Worm (Caenorhabditis elegans): Measurements from ENCODE around the gene abhd-3.1.

The abhd-3.1 gene

DNA sequence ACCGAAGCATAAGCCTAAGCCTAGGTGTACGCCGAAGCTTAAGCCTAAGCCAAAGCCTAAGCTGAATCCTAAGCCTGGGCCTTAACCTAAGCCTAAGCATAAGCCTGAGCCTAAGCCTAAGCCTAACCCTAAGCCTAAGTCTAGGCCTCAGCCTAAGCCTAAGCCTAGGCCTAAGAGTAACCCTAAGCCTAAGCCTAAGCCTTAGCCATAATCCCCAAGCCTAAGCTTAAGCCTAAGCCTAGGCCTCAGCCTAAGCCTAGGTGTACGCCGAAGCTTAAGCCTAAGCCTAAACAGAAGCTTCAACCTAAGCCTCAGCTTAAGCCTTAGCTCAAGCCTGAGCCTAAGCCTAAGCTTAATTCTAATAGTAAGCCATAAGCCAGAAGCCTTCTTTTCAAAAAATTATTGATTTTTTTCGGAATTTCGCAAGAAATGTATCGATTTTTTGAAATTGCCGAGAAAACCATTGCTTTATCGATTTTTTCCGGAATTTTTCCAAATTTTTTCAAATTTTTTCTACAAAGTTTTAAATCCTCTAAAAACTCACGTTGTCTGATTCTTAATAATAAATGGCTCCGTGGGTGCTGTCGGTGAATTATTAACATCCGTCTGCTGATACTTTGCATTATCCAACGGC, 43.0 kb downstream of the abhd-3.1 start:
- TF ChIP-seq aptf-2 (GFP tag; conservative IDR thresholded peaks at IDR 0.05) (no peak), ceh-91 (GFP tag; IDR thresholded peaks at IDR 0.05) (no peak), Y56A3A.18 (GFP tag; IDR thresholded peaks at IDR 0.05) (0 out of 2 replicates have a peak, but pooled peaks have one; percentile 35), cebp-1 (GFP tag; IDR thresholded peaks at IDR 0.05) (no peak), cebp-1 (tag; optimal IDR thresholded peaks at IDR 0.05) (peak; percentile 28), attf-5 (GFP tag; optimal IDR thresholded peaks at IDR 0.05) (no peak)

DNA sequence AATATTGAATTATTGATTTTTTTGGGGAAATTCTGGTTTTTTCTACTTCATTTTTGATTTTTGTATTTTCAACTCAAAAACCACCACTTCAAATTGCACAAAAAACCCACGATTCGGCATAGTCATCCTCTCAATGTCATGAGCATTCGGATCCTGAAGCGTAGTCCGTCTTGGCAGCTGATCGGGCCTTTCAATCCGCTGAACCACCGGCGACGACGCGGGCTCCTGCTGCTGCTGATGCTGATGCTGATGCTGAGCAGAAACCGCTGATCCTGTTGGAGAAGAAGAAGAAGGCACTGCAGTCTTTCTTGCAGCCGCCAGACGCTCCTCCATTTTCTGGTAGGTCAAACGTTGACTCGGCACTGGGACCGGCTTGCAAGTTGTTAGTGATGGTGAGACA, 43.8 kb downstream of the abhd-3.1 start:
- TF ChIP-seq zfh-2 (GFP tag; conservative IDR thresholded peaks at IDR 0.05) (peak; percentile 52; the same call in 1 of the 2 replicates), hmg-20 (GFP tag; IDR thresholded peaks at IDR 0.05) (no peak), egrh-3 (GFP tag; IDR thresholded peaks at IDR 0.05) (peak; percentile 51; the same call in 1 of the 2 replicates)

DNA sequence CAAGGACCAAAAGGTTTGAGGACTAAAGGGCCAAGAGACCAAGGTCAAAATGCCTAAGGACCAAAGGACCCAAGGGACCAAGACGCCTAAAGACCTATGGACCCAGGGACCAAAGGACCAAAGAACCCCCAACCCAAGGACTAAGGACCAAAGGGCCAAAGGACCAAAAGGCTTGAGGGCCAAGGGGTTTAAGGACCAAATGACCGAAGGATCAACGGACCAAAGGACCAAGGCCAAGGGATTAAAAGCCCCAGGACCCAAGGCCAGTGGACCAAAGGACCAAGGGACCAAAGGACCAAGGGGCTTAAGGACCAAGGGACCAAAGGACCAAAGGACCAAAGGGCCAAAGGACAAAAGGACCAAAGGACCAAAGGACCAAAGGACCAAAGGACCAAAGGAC, 44.5 kb downstream of the abhd-3.1 start:
- no peak for TF ChIP-seq F52B5.7 (tag; optimal IDR thresholded peaks at IDR 0.05)
- 0 out of 2 replicates have a peak, but pooled peaks have one; percentile 59 for TF ChIP-seq bed-1 (GFP tag; IDR thresholded peaks at IDR 0.05)
- TF ChIP-seq Y53F4B.3 (GFP tag; IDR thresholded peaks at IDR 0.05): no peak

DNA sequence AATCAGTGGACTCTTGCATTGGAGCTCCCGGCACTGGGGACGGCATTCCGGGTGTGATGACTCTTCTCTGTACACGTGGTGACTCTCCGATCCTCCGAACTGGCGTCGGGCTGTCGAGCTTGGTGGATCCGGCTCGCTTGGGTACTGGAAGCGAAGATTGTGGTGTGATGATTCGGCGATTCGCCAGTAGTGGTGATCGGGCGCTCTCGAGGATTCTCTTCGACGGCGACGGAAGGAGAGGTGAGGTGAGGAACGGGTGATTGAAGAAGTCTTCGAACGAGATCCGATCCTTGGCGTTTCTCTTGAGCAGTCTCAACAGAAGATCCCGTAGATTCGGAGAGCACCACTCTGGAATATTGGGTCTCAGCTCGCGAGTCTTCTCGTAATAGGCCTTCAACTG, 45.4 kb downstream of the abhd-3.1 start:
- TF ChIP-seq snpc-3.4 (tag; optimal IDR thresholded peaks at IDR 0.05) (no peak), hlh-12 (tag; optimal IDR thresholded peaks at IDR 0.05) (no peak), ztf-6 (GFP tag; IDR thresholded peaks at IDR 0.05) (no peak), let-526 (GFP tag; IDR thresholded peaks at IDR 0.05) (0 out of 2 replicates have a peak, but pooled peaks have one; percentile 28), zfh-2 (GFP tag; conservative IDR thresholded peaks at IDR 0.05) (peak; percentile 59)

DNA sequence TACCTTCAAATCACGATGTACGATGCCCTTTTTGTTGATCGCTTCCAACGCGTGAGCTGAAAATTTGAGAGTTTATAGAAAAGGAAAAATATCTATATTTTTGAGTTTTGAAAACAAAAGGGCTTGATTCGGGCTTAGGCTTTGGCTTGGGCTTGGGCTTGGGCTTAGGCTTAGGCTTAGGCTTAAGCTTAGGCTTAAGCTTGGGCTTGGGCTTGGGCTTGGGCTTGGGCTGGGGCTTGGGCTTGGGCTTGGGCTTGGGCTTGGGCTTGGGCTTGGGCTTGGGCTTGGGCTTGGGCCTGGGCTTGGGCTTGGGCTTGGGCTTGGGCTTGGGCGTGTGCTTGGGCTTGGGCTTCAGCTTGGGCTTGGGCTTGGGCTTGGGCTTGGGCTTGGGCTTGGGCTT, 46.9 kb downstream of the abhd-3.1 start:
- TF ChIP-seq zfh-2 (GFP tag; conservative IDR thresholded peaks at IDR 0.05) (peak; percentile 70), egrh-3 (GFP tag; IDR thresholded peaks at IDR 0.05) (peak; percentile 33; the same call in 1 of the 2 replicates), nhr-179 (tag; optimal IDR thresholded peaks at IDR 0.05) (no peak)

DNA sequence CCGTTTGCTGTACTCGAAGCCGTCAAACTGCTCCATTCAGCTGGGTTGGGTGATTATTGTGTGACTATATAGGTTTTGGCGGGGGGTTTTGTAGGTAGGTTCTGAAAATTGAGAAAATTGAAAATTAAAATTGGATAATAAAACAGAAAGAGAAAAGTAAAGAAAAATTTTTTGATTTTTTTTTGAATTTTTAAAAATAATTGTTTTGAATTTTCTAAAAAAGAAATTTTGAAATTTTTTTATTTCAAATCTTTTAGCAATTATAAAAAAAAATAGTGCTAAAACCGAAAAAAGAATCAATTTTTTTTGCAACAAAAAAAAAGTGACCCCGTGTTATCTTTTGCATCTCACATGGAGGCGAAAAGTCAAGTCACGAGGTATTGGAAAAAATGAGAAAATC, 49.1 kb downstream of the abhd-3.1 start, which contains the start of gene unc-51:
Gene unc-51 (minus strand): TSS at position 101 of the 400 bp plus-strand sequence.
- TF ChIP-seq Y53F4B.3 (GFP tag; IDR thresholded peaks at IDR 0.05) (no peak), egrh-3 (GFP tag; IDR thresholded peaks at IDR 0.05) (no peak), F33H1.4 (GFP tag; IDR thresholded peaks at IDR 0.05) (no peak), nhr-120 (GFP tag; IDR thresholded peaks at IDR 0.05) (no peak), hrde-1 (tag; optimal IDR thresholded peaks at IDR 0.05; ENCODE audit: borderline replicate concordance) (no peak), nhr-179 (tag; optimal IDR thresholded peaks at IDR 0.05) (no peak), ama-1 (optimal IDR thresholded peaks at IDR 0.05) (no peak), ama-1 (GFP tag; optimal IDR thresholded peaks at IDR 0.05) (no peak), fkh-3 (tag; optimal IDR thresholded peaks at IDR 0.05) (no peak), let-526 (GFP tag; IDR thresholded peaks at IDR 0.05) (no peak), dpff-1 (tag; optimal IDR thresholded peaks at IDR 0.05) (no peak), gei-17 (GFP tag; optimal IDR thresholded peaks at IDR 0.05) (no peak), snpc-1.1 (tag; optimal IDR thresholded peaks at IDR 0.05; ENCODE audit: insufficient read depth) (no peak), snpc-1.3 (tag; optimal IDR thresholded peaks at IDR 0.05; ENCODE audit: insufficient read depth) (no peak), hmg-1.2 (GFP tag; IDR thresholded peaks at IDR 0.05) (no peak), egl-44 (GFP tag; IDR thresholded peaks at IDR 0.05) (no peak), madf-10 (tag; optimal IDR thresholded peaks at IDR 0.05) (no peak)

All from whole organism, young adult.